Fruit fly (Drosophila melanogaster) whole organism, embryonic: ENCODE data around the gene plum.

Experiments used
- Aef1 ChIP-seq: fragments of 200-800 bp; sonication (Bioruptor generic); IDR thresholded peaks from 3 replicates; pipeline ENCODE4 v1.3.6; 2022; ENCODE audit warnings: missing biosample characterization, missing genetic modification characterization
- Antp ChIP-seq: fragments of 200-800 bp; sonication (Bioruptor generic); optimal IDR thresholded peaks from 3 replicates; lab custom pipeline; 2016; ENCODE audit warnings: missing biosample characterization, missing genetic modification characterization
- Atf3 ChIP-seq: fragments of 200-800 bp; sonication (Bioruptor generic); optimal IDR thresholded peaks from 3 replicates; lab custom pipeline; 2016; ENCODE audit warnings: missing biosample characterization, missing genetic modification characterization
- BEAF-32 ChIP-seq: fragments of 200-800 bp; sonication (Bioruptor generic); optimal IDR thresholded peaks from 3 replicates; lab custom pipeline; 2017; ENCODE audit warnings: missing biosample characterization, missing genetic modification characterization, mild to moderate bottlenecking, moderate library complexity, missing genetic modification reagents
- Blimp-1 ChIP-seq: fragments of 200-800 bp; sonication (Bioruptor generic); optimal IDR thresholded peaks from 3 replicates; lab custom pipeline; 2018; ENCODE audit warnings: missing biosample characterization, missing genetic modification characterization, mild to moderate bottlenecking, moderate library complexity, missing genetic modification reagents
- CG11695 ChIP-seq: fragments of 200-800 bp; sonication (Bioruptor generic); IDR thresholded peaks from 3 replicates; pipeline ENCODE4 v1.3.6; 2022; ENCODE audit warnings: missing biosample characterization, missing genetic modification characterization
- CG13123 ChIP-seq: fragments of 200-800 bp; sonication (Bioruptor generic); optimal IDR thresholded peaks from 2 replicates; lab custom pipeline; 2016; ENCODE audit warnings: missing biosample characterization, missing genetic modification characterization
- CG13287 ChIP-seq: fragments of 200-800 bp; sonication (Bioruptor generic); IDR thresholded peaks from 2 replicates; pipeline ENCODE4 v1.3.6; 2022; ENCODE audit warnings: missing biosample characterization, missing genetic modification characterization; ENCODE audit not compliant: partially characterized antibody
- CG14441 ChIP-seq: fragments of 200-800 bp; sonication (Bioruptor generic); IDR thresholded peaks from 2 replicates; pipeline ENCODE4 v1.3.6; 2022; ENCODE audit warnings: missing biosample characterization, missing genetic modification characterization
- CG1529 ChIP-seq: fragments of 200-800 bp; sonication (Bioruptor generic); optimal IDR thresholded peaks from 3 replicates; lab custom pipeline; 2018; ENCODE audit warnings: missing biosample characterization, missing genetic modification characterization
- CG15514 ChIP-seq: fragments of 200-800 bp; sonication (Bioruptor generic); optimal IDR thresholded peaks from 3 replicates; lab custom pipeline; 2017; ENCODE audit warnings: missing biosample characterization, missing genetic modification characterization, mild to moderate bottlenecking, moderate library complexity, missing genetic modification reagents
- CG1603 ChIP-seq: fragments of 200-800 bp; sonication (Bioruptor generic); optimal IDR thresholded peaks from 2 replicates; lab custom pipeline; 2019; ENCODE audit warnings: missing biosample characterization, mild to moderate bottlenecking, missing genetic modification characterization, moderate library complexity
- CG1647 ChIP-seq: fragments of 200-800 bp; sonication (Bioruptor generic); optimal IDR thresholded peaks from 3 replicates; lab custom pipeline; 2016; ENCODE audit warnings: missing biosample characterization, missing genetic modification characterization
- CG16815 ChIP-seq: fragments of 200-800 bp; sonication (Bioruptor generic); optimal IDR thresholded peaks from 3 replicates; lab custom pipeline; 2017; ENCODE audit warnings: missing biosample characterization, mild to moderate bottlenecking, missing genetic modification characterization
- CG18262 ChIP-seq: fragments of 200-800 bp; optimal IDR thresholded peaks from 3 replicates; lab custom pipeline; 2019; ENCODE audit warnings: missing biosample characterization, mild to moderate bottlenecking, missing genetic modification characterization, moderate library complexity
- CG33213 ChIP-seq: fragments of 200-800 bp; sonication (Bioruptor generic); optimal IDR thresholded peaks from 3 replicates; lab custom pipeline; 2016; ENCODE audit warnings: missing biosample characterization, missing genetic modification characterization
- CG43689 ChIP-seq: fragments of 200-800 bp; sonication (Bioruptor generic); IDR thresholded peaks from 2 replicates; pipeline ENCODE4 v1.3.6; 2022; ENCODE audit warnings: missing biosample characterization, missing genetic modification characterization
- CG4404 ChIP-seq: fragments of 200-800 bp; sonication (Bioruptor generic); IDR thresholded peaks from 2 replicates; pipeline ENCODE4 v1.3.6; 2022; ENCODE audit warnings: missing biosample characterization, missing genetic modification characterization
- CG6254 ChIP-seq: fragments of 200-800 bp; sonication (Bioruptor generic); optimal IDR thresholded peaks from 3 replicates; lab custom pipeline; 2017; ENCODE audit warnings: mild to moderate bottlenecking, missing biosample characterization, missing genetic modification reagents, missing genetic modification characterization
- CG8089 ChIP-seq: fragments of 200-800 bp; sonication (Bioruptor generic); optimal IDR thresholded peaks from 3 replicates; lab custom pipeline; 2016; ENCODE audit warnings: missing biosample characterization, missing genetic modification characterization
- CG8765 ChIP-seq: fragments of 200-800 bp; sonication (Bioruptor generic); IDR thresholded peaks from 2 replicates; pipeline ENCODE4 v1.3.6; 2022; ENCODE audit warnings: missing biosample characterization, missing genetic modification characterization
- CG9876 ChIP-seq: fragments of 200-800 bp; sonication (Bioruptor generic); optimal IDR thresholded peaks from 2 replicates; lab custom pipeline; 2016; ENCODE audit warnings: missing biosample characterization, missing genetic modification characterization
- CG9932 ChIP-seq: fragments of 200-800 bp; sonication (Bioruptor generic); IDR thresholded peaks from 2 replicates; pipeline ENCODE4 v1.3.6; 2022; ENCODE audit warnings: missing biosample characterization, missing genetic modification characterization
- CoRest ChIP-seq: fragments of 200-800 bp; sonication (Bioruptor generic); optimal IDR thresholded peaks from 3 replicates; lab custom pipeline; 2018; ENCODE audit warnings: missing biosample characterization, mild to moderate bottlenecking, missing genetic modification characterization, moderate library complexity
- Dbx ChIP-seq: fragments of 200-800 bp; sonication (Bioruptor generic); IDR thresholded peaks from 3 replicates; pipeline ENCODE4 v1.3.6; 2022; ENCODE audit warnings: missing biosample characterization, missing genetic modification characterization
- Doc3 ChIP-seq: fragments of 200-800 bp; sonication (Bioruptor generic); IDR thresholded peaks from 3 replicates; pipeline ENCODE4 v1.3.6; 2022; ENCODE audit warnings: missing biosample characterization, missing genetic modification characterization; ENCODE audit not compliant: partially characterized antibody
- Dref ChIP-seq: fragments of 200-800 bp; sonication (Bioruptor generic); IDR thresholded peaks from 2 replicates; pipeline ENCODE4 v1.3.6; 2022; ENCODE audit warnings: missing biosample characterization, missing genetic modification characterization
- Fer3 ChIP-seq: fragments of 200-800 bp; sonication (Bioruptor generic); optimal IDR thresholded peaks from 2 replicates; lab custom pipeline; 2018; ENCODE audit warnings: missing biosample characterization, mild to moderate bottlenecking, missing genetic modification characterization, moderate library complexity
- Gug ChIP-seq: fragments of 200-800 bp; sonication (Bioruptor generic); IDR thresholded peaks from 4 replicates; pipeline ENCODE4 v1.3.6; 2022; ENCODE audit warnings: missing biosample characterization, missing genetic modification characterization
- Hand ChIP-seq: fragments of 200-800 bp; sonication (Bioruptor generic); optimal IDR thresholded peaks from 2 replicates; lab custom pipeline; 2017; ENCODE audit warnings: mild to moderate bottlenecking, missing biosample characterization, missing genetic modification reagents, missing genetic modification characterization
- NFAT ChIP-seq: fragments of 200-800 bp; sonication (Bioruptor generic); IDR thresholded peaks from 2 replicates; pipeline ENCODE4 v1.3.6; 2022; ENCODE audit warnings: missing biosample characterization, missing genetic modification characterization
- Nf-YA ChIP-seq: fragments of 200-800 bp; sonication (Bioruptor generic); IDR thresholded peaks from 2 replicates; pipeline ENCODE4 v1.3.6; 2022; ENCODE audit warnings: missing biosample characterization, missing genetic modification characterization
- Oaz ChIP-seq: fragments of 200-800 bp; sonication (Bioruptor generic); IDR thresholded peaks from 2 replicates; pipeline ENCODE4 v1.3.6; 2022; ENCODE audit warnings: missing biosample characterization, missing genetic modification characterization
- Ssrp ChIP-seq: fragments of 200-800 bp; sonication (Bioruptor generic); optimal IDR thresholded peaks from 2 replicates; lab custom pipeline; 2018; ENCODE audit warnings: missing biosample characterization, mild to moderate bottlenecking, missing genetic modification characterization, moderate library complexity
- Stat92E ChIP-seq, 3 experiments: fragments of >200 bp in 2 of 3; fragments of 200-800 bp in 1 of 3; sonication (Bioruptor generic) in 1 of 3; optimal IDR thresholded peaks; 2 replicates each; lab custom pipeline; 2017 to 2019; ENCODE audit warnings: missing biosample characterization in 3 of 3, missing genetic modification characterization in 3 of 3, mild to moderate bottlenecking in 1 of 3, moderate library complexity in 1 of 3
- TFAM ChIP-seq: fragments of 200-800 bp; sonication (Bioruptor generic); optimal IDR thresholded peaks from 2 replicates; lab custom pipeline; 2017; ENCODE audit warnings: missing biosample characterization, missing genetic modification characterization, inconsistent platforms
- Vsx1 ChIP-seq: fragments of 200-800 bp; sonication (Bioruptor generic); optimal IDR thresholded peaks from 2 replicates; lab custom pipeline; 2017; ENCODE audit warnings: missing biosample characterization, mild to moderate bottlenecking, missing genetic modification characterization, missing genetic modification reagents
- ato ChIP-seq: fragments of 200-800 bp; sonication (Bioruptor generic); IDR thresholded peaks from 2 replicates; pipeline ENCODE4 v1.3.6; 2022; ENCODE audit warnings: missing biosample characterization, missing genetic modification characterization; ENCODE audit not compliant: partially characterized antibody
- az2 ChIP-seq: fragments of 200-800 bp; sonication (Bioruptor generic); optimal IDR thresholded peaks from 3 replicates; lab custom pipeline; 2016; ENCODE audit warnings: missing biosample characterization, missing genetic modification characterization
- cad ChIP-seq: fragments of >200 bp; optimal IDR thresholded peaks from 2 replicates; lab custom pipeline; 2017; ENCODE audit warnings: missing biosample characterization, missing genetic modification characterization
- da ChIP-seq: fragments of 200-800 bp; sonication (Bioruptor generic); optimal IDR thresholded peaks from 2 replicates; lab custom pipeline; 2016; ENCODE audit warnings: missing biosample characterization, missing genetic modification characterization
- disco-r ChIP-seq: fragments of 200-800 bp; sonication (Bioruptor generic); optimal IDR thresholded peaks from 2 replicates; lab custom pipeline; 2016; ENCODE audit warnings: missing biosample characterization, missing genetic modification characterization
- dmrt11E ChIP-seq: fragments of 200-800 bp; sonication (Bioruptor generic); optimal IDR thresholded peaks from 3 replicates; lab custom pipeline; 2018; ENCODE audit warnings: missing biosample characterization, mild to moderate bottlenecking, missing genetic modification characterization, moderate library complexity
- hbn ChIP-seq: fragments of 200-800 bp; sonication (Bioruptor generic); IDR thresholded peaks from 2 replicates; pipeline ENCODE4 v1.3.6; 2022; ENCODE audit warnings: missing biosample characterization, missing genetic modification characterization; ENCODE audit not compliant: partially characterized antibody
- insv ChIP-seq, 2 experiments: fragments of 200-800 bp; sonication (Bioruptor generic); optimal IDR thresholded peaks; 3 replicates each; lab custom pipeline; 2016 to 2018; ENCODE audit warnings: missing biosample characterization in 2 of 2, missing genetic modification characterization in 2 of 2
- psq ChIP-seq: fragments of 200-800 bp; sonication (Bioruptor generic); optimal IDR thresholded peaks from 2 replicates; lab custom pipeline; 2017; ENCODE audit warnings: missing biosample characterization, missing genetic modification characterization
- sim ChIP-seq: fragments of 200-800 bp; sonication (Bioruptor generic); IDR thresholded peaks from 2 replicates; pipeline ENCODE4 v1.3.6; 2022; ENCODE audit warnings: missing biosample characterization, missing genetic modification characterization
- slp2 ChIP-seq: fragments of 200-800 bp; sonication (Bioruptor generic); optimal IDR thresholded peaks from 2 replicates; lab custom pipeline; 2016; ENCODE audit warnings: missing biosample characterization, missing genetic modification characterization
- stwl ChIP-seq: fragments of 200-800 bp; sonication (Bioruptor generic); optimal IDR thresholded peaks from 3 replicates; lab custom pipeline; 2018; ENCODE audit warnings: missing biosample characterization, mild to moderate bottlenecking, missing genetic modification characterization, moderate library complexity
- vvl ChIP-seq: fragments of 200-800 bp; sonication (Bioruptor generic); IDR thresholded peaks from 2 replicates; pipeline ENCODE4 v1.3.6; 2022; ENCODE audit warnings: missing biosample characterization, missing genetic modification characterization
- zen ChIP-seq: fragments of 200-800 bp; sonication (Bioruptor generic); optimal IDR thresholded peaks from 3 replicates; lab custom pipeline; 2018; ENCODE audit warnings: missing biosample characterization, mild to moderate bottlenecking, missing genetic modification characterization, moderate library complexity

The plum gene

dm6 chr3R:26547660-26548067 is 12.6 kb upstream of the plum start (continued):
- no peak for TF ChIP-seq ato (GFP tag; lab: Robert Waterston, UW)
- 0 out of 2 replicates have a peak, but pooled peaks have one; percentile 16 for TF ChIP-seq CG14441 (GFP tag; lab: Robert Waterston, UW)
- TF ChIP-seq Antp, result no peak
- TF ChIP-seq disco-r, result peak; percentile 22
- no peak for TF ChIP-seq cad (GFP tag; lab: Kevin White, UChicago)
- peak; percentile 26 for TF ChIP-seq Hand (GFP tag; lab: Kevin White, UChicago)
- no peak for TF ChIP-seq Doc3 (GFP tag; lab: Robert Waterston, UW)
- no peak for TF ChIP-seq CG9876 (GFP tag; lab: Kevin White, UChicago)
- TF ChIP-seq Dref (GFP tag; lab: Robert Waterston, UW), result no peak
- TF ChIP-seq vvl (GFP tag; lab: Robert Waterston, UW), result no peak
- TF ChIP-seq Gug (GFP tag; lab: Robert Waterston, UW), result no peak
- peak; percentile 59 for TF ChIP-seq CoRest (tag; lab: Kevin White, UChicago)
- peak; percentile 19 for TF ChIP-seq zen (tag; lab: Kevin White, UChicago)
- no peak for TF ChIP-seq CG13287 (GFP tag; lab: Robert Waterston, UW)
- TF ChIP-seq CG43689 (GFP tag; lab: Robert Waterston, UW), result no peak
- TF ChIP-seq BEAF-32 (GFP tag; lab: Kevin White, UChicago), result no peak
- peak; percentile 63 for TF ChIP-seq CG18262
- TF ChIP-seq CG4404 (GFP tag; lab: Robert Waterston, UW), result 0 out of 2 replicates have a peak, but pooled peaks have one; percentile 14
- no peak for TF ChIP-seq hbn (GFP tag; lab: Robert Waterston, UW)
- TF ChIP-seq Atf3 (GFP tag; lab: Kevin White, UChicago), result no peak
- no peak for TF ChIP-seq CG1647 (GFP tag; lab: Kevin White, UChicago)
- 0 out of 2 replicates have a peak, but pooled peaks have one; percentile 16 for TF ChIP-seq CG9932
- TF ChIP-seq Vsx1 (GFP tag; lab: Kevin White, UChicago), result peak; percentile 48
- TF ChIP-seq NFAT (GFP tag; lab: Robert Waterston, UW), result no peak
- peak; percentile 2 for TF ChIP-seq CG16815 (GFP tag; lab: Kevin White, UChicago)
- TF ChIP-seq CG13123, result no peak
- TF ChIP-seq CG1529 (GFP tag; lab: Kevin White, UChicago), result no peak
- peak; percentile 23 for TF ChIP-seq az2 (GFP tag; lab: Kevin White, UChicago)
- no peak for TF ChIP-seq CG8089 (GFP tag; lab: Kevin White, UChicago)
- 0 out of 3 replicates have a peak, but pooled peaks have one; percentile 34 for TF ChIP-seq CG11695 (GFP tag; lab: Robert Waterston, UW)
- TF ChIP-seq CG6254 (GFP tag; lab: Kevin White, UChicago), result peak; percentile 40
- no peak for TF ChIP-seq CG33213 (GFP tag; lab: Kevin White, UChicago)
- TF ChIP-seq Oaz (GFP tag; lab: Robert Waterston, UW), result no peak
- TF ChIP-seq da (GFP tag; lab: Kevin White, UChicago), result no peak
- peak; percentile 60 for TF ChIP-seq Blimp-1
- TF ChIP-seq dmrt11E (tag; lab: Kevin White, UChicago), result peak; percentile 60
- TF ChIP-seq CG8765 (GFP tag; lab: Robert Waterston, UW), result no peak
- no peak for TF ChIP-seq psq (GFP tag; lab: Kevin White, UChicago)
- 0 out of 3 replicates have a peak, but pooled peaks have one; percentile 43 for TF ChIP-seq Dbx
- no peak for TF ChIP-seq insv (GFP tag; optimal IDR thresholded peaks at IDR 0.05; lab: Kevin White, UChicago)
- TF ChIP-seq Nf-YA, result no peak; the same call in 1 of the 2 replicates
- TF ChIP-seq stwl, result no peak
- no peak for TF ChIP-seq TFAM
- TF ChIP-seq Fer3 (tag; lab: Kevin White, UChicago), result peak; percentile 49
- TF ChIP-seq slp2 (GFP tag; lab: Kevin White, UChicago), result no peak
- TF ChIP-seq Stat92E (GFP tag; optimal IDR thresholded peaks at IDR 0.05; lab: Kevin White, UChicago), result no peak
- peak; percentile 20 for TF ChIP-seq Ssrp (tag; lab: Kevin White, UChicago)
- no peak for TF ChIP-seq Aef1 (GFP tag; lab: Robert Waterston, UW)
- TF ChIP-seq CG15514, result peak; percentile 40
- TF ChIP-seq CG1603, result peak; percentile 33
- TF ChIP-seq sim (GFP tag; lab: Robert Waterston, UW), result no peak
